Worm (Caenorhabditis elegans) whole organism, L1 larva: Measurements from ENCODE around the gene sec-16A.1.

Experiments
- C04F5.9 ChIP-seq: sonication (generic microtip); optimal IDR thresholded peaks from 2 replicates; lab custom pipeline; 2016; ENCODE audit warnings: missing genetic modification characterization, missing compliant biosample characterization
- C16A3.4 ChIP-seq: fragments of 150-350 bp; optimal IDR thresholded peaks from 2 replicates; lab custom pipeline; 2014; ENCODE audit warnings: missing biosample characterization, missing genetic modification characterization
- C34B4.2 ChIP-seq: sonication (generic microtip); optimal IDR thresholded peaks from 2 replicates; lab custom pipeline; 2017; ENCODE audit warnings: mild to moderate bottlenecking, missing genetic modification characterization, missing compliant biosample characterization
- F16B12.6 ChIP-seq: fragments of 150-350 bp; optimal IDR thresholded peaks from 2 replicates; lab custom pipeline; 2014; ENCODE audit warnings: missing biosample characterization, missing genetic modification characterization
- Y116A8C.19 ChIP-seq: sonication (generic microtip); optimal IDR thresholded peaks from 2 replicates; lab custom pipeline; 2016; ENCODE audit warnings: missing compliant biosample characterization, missing genetic modification characterization, borderline replicate concordance
- aha-1 ChIP-seq: fragments of 150-350 bp; optimal IDR thresholded peaks from 2 replicates; lab custom pipeline; 2014; ENCODE audit warnings: missing biosample characterization, missing genetic modification characterization
- ama-1 ChIP-seq: fragments of 150-350 bp; optimal IDR thresholded peaks from 2 replicates; lab custom pipeline; 2014
- ceh-63 ChIP-seq: fragments of 200-800 bp; sonication (Bioruptor generic); optimal IDR thresholded peaks from 2 replicates; lab custom pipeline; 2018; ENCODE audit warnings: mild to moderate bottlenecking, missing genetic modification characterization, missing compliant biosample characterization
- ceh-82 ChIP-seq, 3 experiments: fragments of 150-350 bp in 1 of 3; sonication (generic microtip) in 2 of 3; optimal IDR thresholded peaks; 2 replicates each; lab custom pipeline; 2014 to 2017; ENCODE audit warnings: missing biosample characterization in 3 of 3, missing genetic modification characterization in 3 of 3
- ceh-88 ChIP-seq: fragments of 200-800 bp; sonication (Bioruptor generic); IDR thresholded peaks from 2 replicates; pipeline ENCODE4 v1.3.6; 2022; ENCODE audit warnings: missing genetic modification characterization, missing compliant biosample characterization
- dpl-1 ChIP-seq, 3 experiments: fragments of 150-350 bp in 2 of 3; sonication (generic microtip) in 1 of 3; optimal IDR thresholded peaks; 2 replicates each; lab custom pipeline; 2014 to 2017; ENCODE audit warnings: missing biosample characterization in 3 of 3, missing genetic modification characterization in 3 of 3, missing genetic modification reagents in 3 of 3
- dsc-1 ChIP-seq: sonication (generic microtip); optimal IDR thresholded peaks from 2 replicates; lab custom pipeline; 2016; ENCODE audit warnings: mild to moderate bottlenecking, missing genetic modification characterization, missing compliant biosample characterization
- efl-1 ChIP-seq, 4 experiments: fragments of 150-350 bp; optimal IDR thresholded peaks in 3 of 4; peaks in 1 of 4; 1 replicate in 1 of 4; 2 replicates in 3 of 4; lab custom pipeline; 2014; ENCODE audit warnings: missing biosample characterization in 2 of 4, missing genetic modification characterization in 2 of 4, missing genetic modification reagents in 2 of 4
- efl-3 ChIP-seq: fragments of 200-800 bp; sonication (Bioruptor generic); optimal IDR thresholded peaks from 2 replicates; lab custom pipeline; 2018; ENCODE audit warnings: mild to moderate bottlenecking, missing genetic modification characterization, missing compliant biosample characterization
- elt-2 ChIP-seq: sonication (generic microtip); optimal IDR thresholded peaks from 2 replicates; lab custom pipeline; 2016; ENCODE audit warnings: missing genetic modification characterization, mild to moderate bottlenecking, inconsistent platforms, missing compliant biosample characterization, missing genetic modification reagents
- elt-3 ChIP-seq, 6 experiments: fragments of 150-350 bp in 1 of 6; sonication (generic microtip); optimal IDR thresholded peaks; 2 replicates each; lab custom pipeline; 2017 to 2018; ENCODE audit warnings: missing biosample characterization in 6 of 6, missing genetic modification characterization in 6 of 6, inconsistent platforms in 1 of 6
- ets-5 ChIP-seq: fragments of 200-800 bp; sonication (Bioruptor generic); IDR thresholded peaks from 2 replicates; pipeline ENCODE4 v1.3.6; 2022; ENCODE audit warnings: missing genetic modification characterization, missing compliant biosample characterization
- fkh-8 ChIP-seq: sonication (generic microtip); optimal IDR thresholded peaks from 2 replicates; lab custom pipeline; 2016; ENCODE audit warnings: mild to moderate bottlenecking, missing genetic modification characterization, missing compliant biosample characterization
- fos-1 ChIP-seq: fragments of 150-350 bp; optimal IDR thresholded peaks from 2 replicates; lab custom pipeline; 2014; ENCODE audit warnings: missing biosample characterization, missing genetic modification characterization
- grh-1 ChIP-seq: fragments of 200-800 bp; sonication (Bioruptor generic); IDR thresholded peaks from 2 replicates; pipeline ENCODE4 v1.3.6; 2022; ENCODE audit warnings: missing genetic modification reagents, missing genetic modification characterization, missing compliant biosample characterization
- hlh-17 ChIP-seq: fragments of 200-800 bp; sonication (Bioruptor generic); optimal IDR thresholded peaks from 2 replicates; lab custom pipeline; 2018; ENCODE audit warnings: missing genetic modification characterization, mild to moderate bottlenecking, missing compliant biosample characterization, moderate library complexity, borderline replicate concordance
- hlh-4 ChIP-seq: sonication (generic microtip); optimal IDR thresholded peaks from 2 replicates; lab custom pipeline; 2016; ENCODE audit warnings: mild to moderate bottlenecking, missing genetic modification characterization, missing compliant biosample characterization
- jun-1 ChIP-seq: fragments of 150-350 bp; optimal IDR thresholded peaks from 2 replicates; lab custom pipeline; 2014; ENCODE audit warnings: missing biosample characterization, missing genetic modification reagents, missing genetic modification characterization
- lin-13 ChIP-seq: fragments of 150-350 bp; optimal IDR thresholded peaks from 2 replicates; lab custom pipeline; 2014; ENCODE audit warnings: missing biosample characterization, missing genetic modification reagents, missing genetic modification characterization
- lin-35 ChIP-seq, 2 experiments: fragments of 150-350 bp; optimal IDR thresholded peaks; 2 replicates each; lab custom pipeline; 2014; ENCODE audit warnings: missing biosample characterization in 2 of 2, missing genetic modification characterization in 2 of 2, missing genetic modification reagents in 2 of 2
- lin-39 ChIP-seq: fragments of 150-350 bp; optimal IDR thresholded peaks from 2 replicates; lab custom pipeline; 2014; ENCODE audit warnings: missing biosample characterization, missing genetic modification reagents, missing genetic modification characterization
- lir-3 ChIP-seq: sonication (generic microtip); optimal IDR thresholded peaks from 2 replicates; lab custom pipeline; 2016; ENCODE audit warnings: mild to moderate bottlenecking, missing genetic modification characterization, moderate library complexity, missing compliant biosample characterization; ENCODE audit not compliant: poor library complexity
- lsy-2 ChIP-seq, 2 experiments: fragments of 150-350 bp; optimal IDR thresholded peaks; 2 replicates each; lab custom pipeline; 2014; ENCODE audit warnings: missing biosample characterization in 2 of 2, missing genetic modification characterization in 2 of 2
- mab-9 ChIP-seq: fragments of 200-800 bp; sonication (Bioruptor generic); IDR thresholded peaks from 2 replicates; pipeline ENCODE4 v1.3.6; 2022; ENCODE audit warnings: missing genetic modification reagents, missing genetic modification characterization, missing compliant biosample characterization
- nhr-19 ChIP-seq: fragments of 200-800 bp; sonication (Bioruptor generic); conservative IDR thresholded peaks from 2 replicates; pipeline ENCODE4 v1.3.6; 2022; ENCODE audit warnings: missing genetic modification characterization, missing compliant biosample characterization
- nhr-76 ChIP-seq: sonication (generic microtip); optimal IDR thresholded peaks from 2 replicates; lab custom pipeline; 2017; ENCODE audit warnings: missing biosample characterization, missing genetic modification characterization
- nhr-77 ChIP-seq: fragments of 150-350 bp; optimal IDR thresholded peaks from 2 replicates; lab custom pipeline; 2014; ENCODE audit warnings: missing biosample characterization, missing genetic modification characterization
- nhr-85 ChIP-seq: sonication (generic microtip); peaks from one replicate; lab custom pipeline; 2016; ENCODE audit warnings: missing genetic modification characterization, inconsistent platforms, missing compliant biosample characterization
- pax-3 ChIP-seq: fragments of 200-800 bp; sonication (Bioruptor generic); optimal IDR thresholded peaks from 2 replicates; lab custom pipeline; 2018; ENCODE audit warnings: mild to moderate bottlenecking, missing genetic modification characterization, moderate library complexity, missing compliant biosample characterization
- pqm-1 ChIP-seq: sonication (generic microtip); optimal IDR thresholded peaks from 3 replicates; lab custom pipeline; 2017; ENCODE audit warnings: missing biosample characterization, missing genetic modification characterization
- skn-1 ChIP-seq: fragments of 150-350 bp; optimal IDR thresholded peaks from 2 replicates; lab custom pipeline; 2014; ENCODE audit warnings: missing biosample characterization, missing genetic modification characterization
- snu-23 ChIP-seq: sonication (generic microtip); optimal IDR thresholded peaks from 2 replicates; lab custom pipeline; 2016; ENCODE audit warnings: missing genetic modification characterization, missing compliant biosample characterization
- sox-4 ChIP-seq: sonication (generic microtip); optimal IDR thresholded peaks from 2 replicates; lab custom pipeline; 2016; ENCODE audit warnings: missing genetic modification characterization, missing compliant biosample characterization
- sptf-1 ChIP-seq: fragments of 150-350 bp; optimal IDR thresholded peaks from 2 replicates; lab custom pipeline; 2014; ENCODE audit warnings: missing biosample characterization, missing genetic modification characterization
- swsn-7 ChIP-seq: sonication (generic microtip); optimal IDR thresholded peaks from 2 replicates; lab custom pipeline; 2016; ENCODE audit warnings: missing genetic modification characterization, missing compliant biosample characterization
- tbx-2 ChIP-seq: sonication (generic microtip); optimal IDR thresholded peaks from 2 replicates; lab custom pipeline; 2016; ENCODE audit warnings: missing genetic modification characterization, missing compliant biosample characterization
- unc-130 ChIP-seq: fragments of 150-350 bp; optimal IDR thresholded peaks from 2 replicates; lab custom pipeline; 2017; ENCODE audit warnings: missing biosample characterization, missing genetic modification characterization, inconsistent platforms
- unc-30 ChIP-seq: sonication (generic microtip); optimal IDR thresholded peaks from 2 replicates; lab custom pipeline; 2017; ENCODE audit warnings: missing biosample characterization, missing genetic modification characterization
- unc-98 ChIP-seq: fragments of 200-800 bp; sonication (Bioruptor generic); IDR thresholded peaks from 2 replicates; pipeline ENCODE4 v1.3.6; 2022; ENCODE audit warnings: missing genetic modification characterization, missing compliant biosample characterization
- xbp-1 ChIP-seq: sonication (generic microtip); optimal IDR thresholded peaks from 2 replicates; lab custom pipeline; 2016; ENCODE audit warnings: missing genetic modification characterization, missing compliant biosample characterization
- ztf-4 ChIP-seq: fragments of 150-350 bp; optimal IDR thresholded peaks from 2 replicates; lab custom pipeline; 2014; ENCODE audit warnings: missing biosample characterization, missing genetic modification characterization

Gene sec-16A.1

DNA sequence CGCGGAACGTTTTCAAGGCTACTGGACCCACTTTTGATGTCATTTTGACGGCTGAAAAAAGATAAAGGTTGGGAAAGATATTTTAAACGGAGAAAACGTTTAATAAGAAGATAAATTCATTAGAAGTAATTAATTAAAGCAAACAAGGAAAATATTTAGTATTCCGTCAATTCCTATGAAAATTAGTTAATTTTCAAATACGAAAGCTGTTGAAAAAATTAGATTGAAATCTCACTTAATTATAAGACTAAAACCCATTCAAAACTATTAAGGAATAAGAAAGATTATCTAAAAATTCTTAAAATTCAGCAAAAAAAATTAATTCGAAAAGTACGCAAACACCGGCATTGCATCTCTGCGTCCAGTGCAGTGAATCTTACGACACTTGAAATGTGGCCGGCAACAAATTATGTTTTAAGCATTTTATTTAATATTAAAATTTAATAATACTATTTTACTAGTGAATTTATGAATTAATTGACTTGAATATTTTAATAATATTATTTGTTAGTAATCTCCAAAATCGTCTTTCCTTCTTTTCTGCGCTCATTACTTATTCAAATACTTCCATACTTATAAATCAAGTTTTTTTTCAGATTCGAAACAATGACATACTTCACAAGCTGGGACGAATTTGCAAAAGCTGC lies 19.2 kb downstream of the sec-16A.1 start, which contains the start of the genes ZK512.2 and ZK512.4 (continued):
- TF ChIP-seq mab-9 (GFP tag; lab: Robert Waterston, UW) (no peak), pqm-1 (no peak), grh-1 (no peak)

DNA sequence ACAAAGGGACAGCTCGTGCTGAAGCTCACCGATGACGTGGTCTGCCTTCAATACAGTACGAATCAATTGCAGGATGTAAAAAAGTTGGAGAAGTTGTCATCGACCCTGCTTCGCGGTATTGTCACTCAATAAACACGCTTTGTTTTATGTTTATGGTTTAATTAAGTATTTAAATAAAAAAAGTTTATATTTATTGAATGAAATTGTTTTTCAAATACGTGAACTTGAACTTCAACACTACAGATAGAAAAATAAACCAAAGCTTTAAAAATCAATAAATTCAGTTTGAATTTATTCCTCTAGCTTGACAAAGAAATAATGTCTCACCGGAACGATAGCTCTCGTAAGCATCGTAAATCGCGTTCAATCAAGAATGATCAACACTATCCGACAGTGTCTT lies 20.1 kb downstream of the sec-16A.1 start, which contains the start of gene ZK512.8:
Gene ZK512.8, plus strand, starts transcription at position 301 of the 400 bp plus-strand sequence.
- TF ChIP-seq unc-30 (no peak), lin-13 (GFP tag; lab: Kevin White, UChicago) (no peak), sox-4 (tag; lab: Kevin White, UChicago) (no peak), swsn-7 (tag; lab: Kevin White, UChicago) (no peak), unc-130 (no peak), snu-23 (GFP tag; lab: Kevin White, UChicago) (no peak), F16B12.6 (no peak), Y116A8C.19 (no peak), lir-3 (tag; lab: Kevin White, UChicago) (no peak), xbp-1 (tag; lab: Kevin White, UChicago) (no peak), nhr-85 (tag; lab: Kevin White, UChicago) (no peak), fkh-8 (tag; lab: Kevin White, UChicago) (no peak), nhr-19 (GFP tag; lab: Robert Waterston, UW) (no peak), aha-1 (tag; lab: Kevin White, UChicago) (no peak), tbx-2 (tag; lab: Kevin White, UChicago) (no peak)

DNA sequence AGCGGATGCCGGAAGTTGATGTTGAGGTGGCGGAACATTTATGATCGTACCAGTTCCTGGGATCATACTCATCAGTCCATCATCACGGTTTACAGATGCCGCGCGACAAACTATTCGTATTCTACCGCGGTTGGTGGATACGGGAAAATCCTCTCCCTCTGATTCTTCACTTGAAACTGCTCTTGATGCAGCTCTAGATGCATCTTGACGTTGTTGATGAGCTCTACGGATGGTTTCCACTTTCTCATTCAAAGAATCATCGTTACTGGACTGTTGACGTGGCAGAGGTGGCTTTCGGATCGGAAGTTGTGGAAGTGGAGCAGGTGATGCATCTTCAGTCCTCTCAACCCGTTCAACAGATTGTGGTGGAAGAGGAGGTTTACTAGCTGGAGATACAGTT lies 23.5 kb downstream of the sec-16A.1 start:
- no peak for TF ChIP-seq Y116A8C.19
- TF ChIP-seq, all 84 proteins: peak for 0

DNA sequence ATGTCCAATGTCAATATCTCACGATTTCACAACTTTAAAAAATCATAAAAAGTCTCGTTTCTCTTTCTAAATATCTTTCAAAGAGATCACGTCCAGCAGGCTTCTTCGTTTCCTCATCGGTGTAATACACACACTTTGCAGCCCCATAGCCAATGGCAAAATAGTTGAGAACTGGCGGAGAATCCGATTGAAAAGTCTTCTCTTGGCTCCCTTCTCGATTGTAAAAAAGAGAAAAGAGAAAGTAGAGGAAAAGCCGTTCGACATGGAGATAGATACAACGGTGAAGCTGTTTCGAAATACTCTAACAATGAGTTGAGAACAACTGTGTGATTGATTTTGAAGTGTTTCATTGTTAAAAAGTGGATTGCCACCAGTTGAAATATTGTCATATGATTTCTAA lies 26.1 kb downstream of the sec-16A.1 start:
- TF ChIP-seq pax-3 (tag; lab: Kevin White, UChicago) (no peak), dsc-1 (tag; lab: Kevin White, UChicago) (no peak), lin-35 (GFP tag; optimal IDR thresholded peaks at IDR 0.05; lab: Kevin White, UChicago) (no peak), efl-3 (no peak), ama-1 (no peak), jun-1 (tag; lab: Kevin White, UChicago) (no peak), pqm-1 (no peak), unc-98 (GFP tag; lab: Robert Waterston, UW) (no peak), lsy-2 (tag; optimal IDR thresholded peaks at IDR 0.05; lab: Kevin White, UChicago) (peak; percentile 6 to 52), elt-3 (tag; optimal IDR thresholded peaks at IDR 0.05; lab: Kevin White, UChicago) (no peak), aha-1 (tag; lab: Kevin White, UChicago) (no peak), skn-1 (tag; lab: Kevin White, UChicago) (no peak), Y116A8C.19 (no peak), hlh-17 (GFP tag; lab: Kevin White, UChicago) (no peak), ceh-63 (GFP tag; lab: Kevin White, UChicago) (no peak), nhr-85 (tag; lab: Kevin White, UChicago) (no peak), C34B4.2 (no peak), C04F5.9 (tag; lab: Kevin White, UChicago) (no peak), efl-1 (optimal IDR thresholded peaks at IDR 0.05; lab: Kevin White, UChicago) (no peak), efl-1 (GFP tag; optimal IDR thresholded peaks at IDR 0.05 in 1 of 2; lab: Kevin White, UChicago) (no peak), tbx-2 (tag; lab: Kevin White, UChicago) (no peak), hlh-4 (tag; lab: Kevin White, UChicago) (no peak), swsn-7 (tag; lab: Kevin White, UChicago) (no peak), nhr-77 (tag; lab: Kevin White, UChicago) (no peak), elt-2 (tag; lab: Kevin White, UChicago) (no peak), dpl-1 (GFP tag; optimal IDR thresholded peaks at IDR 0.05; lab: Kevin White, UChicago) (peak in 1 of 3 experiments; percentile 2), ceh-82 (tag; optimal IDR thresholded peaks at IDR 0.05; lab: Kevin White, UChicago) (no peak), ztf-4 (tag; lab: Kevin White, UChicago) (no peak), lin-39 (tag; lab: Kevin White, UChicago) (peak; percentile 4), ceh-88 (GFP tag; lab: Robert Waterston, UW) (no peak), unc-130 (no peak), ets-5 (GFP tag; lab: Robert Waterston, UW) (no peak), unc-30 (no peak), C16A3.4 (tag; lab: Kevin White, UChicago) (peak; percentile 11), sptf-1 (tag; lab: Kevin White, UChicago) (no peak), nhr-76 (tag; lab: Kevin White, UChicago) (no peak), fos-1 (tag; lab: Kevin White, UChicago) (no peak)
